Fruit fly (Drosophila melanogaster) whole organism, embryonic: ENCODE data around the gene CG7386.

ENCODE experiments used
- Asciz ChIP-seq: fragments of 200-800 bp; sonication (Bioruptor generic); optimal IDR thresholded peaks from 2 replicates; lab custom pipeline; 2017; ENCODE audit warnings: missing biosample characterization, mild to moderate bottlenecking, missing genetic modification characterization, missing genetic modification reagents
- Atf3 ChIP-seq: fragments of 200-800 bp; sonication (Bioruptor generic); optimal IDR thresholded peaks from 3 replicates; lab custom pipeline; 2016; ENCODE audit warnings: missing biosample characterization, missing genetic modification characterization
- CG10147 ChIP-seq: fragments of 200-800 bp; sonication (Bioruptor generic); optimal IDR thresholded peaks from 2 replicates; lab custom pipeline; 2019; ENCODE audit warnings: missing biosample characterization, mild to moderate bottlenecking, missing genetic modification characterization, moderate library complexity
- CG10274 ChIP-seq: fragments of 200-800 bp; sonication (Bioruptor generic); optimal IDR thresholded peaks from 3 replicates; lab custom pipeline; 2017; ENCODE audit warnings: missing biosample characterization, mild to moderate bottlenecking, missing genetic modification characterization
- CG10321 ChIP-seq: fragments of 200-800 bp; sonication (Bioruptor generic); IDR thresholded peaks from 2 replicates; pipeline ENCODE4 v1.3.6; 2022; ENCODE audit warnings: missing biosample characterization, missing genetic modification characterization
- CG12219 ChIP-seq: fragments of 200-800 bp; sonication (Bioruptor generic); optimal IDR thresholded peaks from 3 replicates; lab custom pipeline; 2018; ENCODE audit warnings: missing biosample characterization, mild to moderate bottlenecking, missing genetic modification characterization
- CG12659 ChIP-seq: fragments of 200-800 bp; sonication (Bioruptor generic); optimal IDR thresholded peaks from 3 replicates; lab custom pipeline; 2017; ENCODE audit warnings: mild to moderate bottlenecking, missing biosample characterization, missing genetic modification reagents, missing genetic modification characterization
- CG1603 ChIP-seq: fragments of 200-800 bp; sonication (Bioruptor generic); optimal IDR thresholded peaks from 2 replicates; lab custom pipeline; 2019; ENCODE audit warnings: missing biosample characterization, mild to moderate bottlenecking, missing genetic modification characterization, moderate library complexity
- CG17328 ChIP-seq: fragments of 200-800 bp; sonication (Bioruptor generic); IDR thresholded peaks from 2 replicates; pipeline ENCODE4 v1.3.6; 2022; ENCODE audit warnings: missing biosample characterization, missing genetic modification characterization
- CG18262 ChIP-seq: fragments of 200-800 bp; optimal IDR thresholded peaks from 3 replicates; lab custom pipeline; 2019; ENCODE audit warnings: missing biosample characterization, mild to moderate bottlenecking, missing genetic modification characterization, moderate library complexity
- CG18476 ChIP-seq: fragments of 200-800 bp; sonication (Bioruptor generic); optimal IDR thresholded peaks from 2 replicates; lab custom pipeline; 2016; ENCODE audit warnings: missing biosample characterization, mild to moderate bottlenecking, missing genetic modification characterization
- CG2202 ChIP-seq: fragments of 200-800 bp; sonication (Bioruptor generic); optimal IDR thresholded peaks from 2 replicates; lab custom pipeline; 2018; ENCODE audit warnings: missing biosample characterization, mild to moderate bottlenecking, missing genetic modification characterization
- CG31388 ChIP-seq: fragments of 200-800 bp; sonication (Bioruptor generic); optimal IDR thresholded peaks from 2 replicates; lab custom pipeline; 2016; ENCODE audit warnings: missing biosample characterization, missing genetic modification characterization
- CG32772 ChIP-seq: fragments of 200-800 bp; sonication (Bioruptor generic); IDR thresholded peaks from 2 replicates; pipeline ENCODE4 v1.3.6; 2022; ENCODE audit warnings: missing biosample characterization, missing genetic modification characterization
- CG34422 ChIP-seq: fragments of 200-800 bp; sonication (Bioruptor generic); IDR thresholded peaks from 3 replicates; pipeline ENCODE4 v1.3.6; 2022; ENCODE audit warnings: missing biosample characterization, missing genetic modification characterization
- CG3726 ChIP-seq: fragments of 200-800 bp; sonication (Bioruptor generic); IDR thresholded peaks from 3 replicates; pipeline ENCODE4, ENCODE4 v1.3.6; 2022; ENCODE audit warnings: missing biosample characterization, missing genetic modification characterization
- CG4282 ChIP-seq: fragments of 200-800 bp; sonication (Bioruptor generic); optimal IDR thresholded peaks from 2 replicates; lab custom pipeline; 2016; ENCODE audit warnings: missing biosample characterization, missing genetic modification characterization
- CG4360 ChIP-seq: fragments of 200-800 bp; sonication (Bioruptor generic); IDR thresholded peaks from 2 replicates; pipeline ENCODE4 v1.3.6; 2022; ENCODE audit warnings: missing biosample characterization, missing genetic modification characterization
- CG6813 ChIP-seq: fragments of 200-800 bp; sonication (Bioruptor generic); optimal IDR thresholded peaks from 2 replicates; lab custom pipeline; 2017; ENCODE audit warnings: missing biosample characterization, missing genetic modification characterization, mild to moderate bottlenecking, moderate library complexity, missing genetic modification reagents
- CG9609 ChIP-seq: fragments of 200-800 bp; sonication (Bioruptor generic); optimal IDR thresholded peaks from 3 replicates; lab custom pipeline; 2016; ENCODE audit warnings: missing biosample characterization, missing genetic modification characterization
- CG9797 ChIP-seq: fragments of 200-800 bp; sonication (Bioruptor generic); optimal IDR thresholded peaks from 3 replicates; lab custom pipeline; 2018; ENCODE audit warnings: missing biosample characterization, mild to moderate bottlenecking, missing genetic modification characterization
- CkIIα-i1 ChIP-seq: fragments of 200-800 bp; sonication (Bioruptor generic); IDR thresholded peaks from 2 replicates; pipeline ENCODE4 v1.3.6; 2022; ENCODE audit warnings: missing biosample characterization, missing genetic modification characterization
- D19B ChIP-seq: fragments of 200-800 bp; sonication (Bioruptor generic); optimal IDR thresholded peaks from 2 replicates; lab custom pipeline; 2017; ENCODE audit warnings: missing biosample characterization, mild to moderate bottlenecking, missing genetic modification characterization
- Doc2 ChIP-seq: fragments of 200-800 bp; sonication (Bioruptor generic); IDR thresholded peaks from 2 replicates; pipeline ENCODE4 v1.3.6; 2022; ENCODE audit warnings: missing biosample characterization, missing genetic modification characterization
- H2.0 ChIP-seq: fragments of 200-800 bp; sonication (Bioruptor generic); IDR thresholded peaks from 2 replicates; pipeline ENCODE4 v1.3.6; 2022; ENCODE audit warnings: missing biosample characterization, missing genetic modification characterization
- HHEX ChIP-seq: fragments of 200-800 bp; sonication (Bioruptor generic); optimal IDR thresholded peaks from 3 replicates; lab custom pipeline; 2017; ENCODE audit warnings: missing biosample characterization, mild to moderate bottlenecking, missing genetic modification characterization, missing genetic modification reagents
- Hey ChIP-seq: fragments of 200-800 bp; sonication (Bioruptor generic); optimal IDR thresholded peaks from 3 replicates; lab custom pipeline; 2018; ENCODE audit warnings: missing biosample characterization, mild to moderate bottlenecking, missing genetic modification characterization
- Myb ChIP-seq: fragments of 200-800 bp; sonication (Bioruptor generic); optimal IDR thresholded peaks from 2 replicates; lab custom pipeline; 2016; ENCODE audit warnings: missing biosample characterization, missing genetic modification characterization
- NK7.1 ChIP-seq: fragments of 200-800 bp; sonication (Bioruptor generic); optimal IDR thresholded peaks from 3 replicates; lab custom pipeline; 2016; ENCODE audit warnings: missing biosample characterization, missing genetic modification characterization
- NfI ChIP-seq: fragments of 200-800 bp; sonication (Bioruptor generic); optimal IDR thresholded peaks from 3 replicates; lab custom pipeline; 2018; ENCODE audit warnings: missing biosample characterization, mild to moderate bottlenecking, missing genetic modification characterization, moderate library complexity
- Six4 ChIP-seq: fragments of 200-800 bp; sonication (Bioruptor generic); optimal IDR thresholded peaks from 2 replicates; lab custom pipeline; 2016; ENCODE audit warnings: missing biosample characterization, missing genetic modification characterization
- Taf1 ChIP-seq: fragments of 200-800 bp; sonication (Bioruptor generic); IDR thresholded peaks from 2 replicates; pipeline ENCODE4 v1.3.6; 2022; ENCODE audit warnings: missing biosample characterization, missing genetic modification characterization
- al ChIP-seq: fragments of 200-800 bp; sonication (Bioruptor generic); IDR thresholded peaks from 2 replicates; pipeline ENCODE4 v1.3.6; 2022; ENCODE audit warnings: missing biosample characterization, missing genetic modification characterization
- chm ChIP-seq: fragments of 200-800 bp; sonication (Bioruptor generic); IDR thresholded peaks from 2 replicates; pipeline ENCODE4 v1.3.6; 2022; ENCODE audit warnings: missing biosample characterization, missing genetic modification characterization
- ci ChIP-seq: fragments of 200-800 bp; sonication (Bioruptor generic); IDR thresholded peaks from 3 replicates; pipeline ENCODE4 v1.3.6; 2022; ENCODE audit warnings: missing biosample characterization, missing genetic modification characterization
- en ChIP-seq: fragments of 200-800 bp; sonication (Bioruptor generic); optimal IDR thresholded peaks from 2 replicates; lab custom pipeline; 2016; ENCODE audit warnings: missing biosample characterization, missing genetic modification characterization
- fd102C ChIP-seq: fragments of 200-800 bp; sonication (Bioruptor generic); optimal IDR thresholded peaks from 2 replicates; lab custom pipeline; 2018; ENCODE audit warnings: missing biosample characterization, mild to moderate bottlenecking, missing genetic modification characterization, moderate library complexity
- jigr1 ChIP-seq: fragments of 200-800 bp; sonication (Bioruptor generic); IDR thresholded peaks from 3 replicates; pipeline ENCODE4 v1.3.6; 2022; ENCODE audit warnings: missing biosample characterization, missing genetic modification characterization
- kay ChIP-seq: fragments of 200-800 bp; sonication (Bioruptor generic); optimal IDR thresholded peaks from 2 replicates; lab custom pipeline; 2016; ENCODE audit warnings: missing biosample characterization, missing genetic modification characterization
- lbe ChIP-seq: fragments of 200-800 bp; sonication (Bioruptor generic); optimal IDR thresholded peaks from 2 replicates; lab custom pipeline; 2016; ENCODE audit warnings: missing biosample characterization, mild to moderate bottlenecking, missing genetic modification characterization
- nerfin-2 ChIP-seq: fragments of 200-800 bp; sonication (Bioruptor generic); IDR thresholded peaks from 2 replicates; pipeline ENCODE4 v1.3.6; 2022; ENCODE audit warnings: missing biosample characterization, missing genetic modification characterization; ENCODE audit not compliant: partially characterized antibody
- oc ChIP-seq: fragments of 200-800 bp; sonication (Bioruptor generic); optimal IDR thresholded peaks from 2 replicates; lab custom pipeline; 2018; ENCODE audit warnings: missing biosample characterization, mild to moderate bottlenecking, missing genetic modification characterization, moderate library complexity
- p53 ChIP-seq: fragments of 200-800 bp; sonication (Bioruptor generic); optimal IDR thresholded peaks from 2 replicates; lab custom pipeline; 2016; ENCODE audit warnings: missing biosample characterization, missing genetic modification characterization
- phol ChIP-seq: fragments of 200-800 bp; sonication (Bioruptor generic); optimal IDR thresholded peaks from 3 replicates; lab custom pipeline; 2018; ENCODE audit warnings: missing biosample characterization, mild to moderate bottlenecking, missing genetic modification characterization, moderate library complexity
- sima ChIP-seq: fragments of 200-800 bp; sonication (Bioruptor generic); optimal IDR thresholded peaks from 2 replicates; lab custom pipeline; 2016; ENCODE audit warnings: missing biosample characterization, missing genetic modification characterization
- so ChIP-seq: fragments of 200-800 bp; sonication (Bioruptor generic); IDR thresholded peaks from 3 replicates; pipeline ENCODE4 v1.3.6; 2022; ENCODE audit warnings: missing biosample characterization, missing genetic modification characterization
- trem ChIP-seq: fragments of 200-800 bp; optimal IDR thresholded peaks from 3 replicates; lab custom pipeline; 2019; ENCODE audit warnings: missing biosample characterization, mild to moderate bottlenecking, missing genetic modification characterization, moderate library complexity
- trh ChIP-seq: fragments of 200-800 bp; sonication (Bioruptor generic); optimal IDR thresholded peaks from 2 replicates; lab custom pipeline; 2016; ENCODE audit warnings: missing biosample characterization, missing genetic modification characterization
- unc-4 ChIP-seq: fragments of 200-800 bp; sonication (Bioruptor generic); IDR thresholded peaks from 2 replicates; pipeline ENCODE4 v1.3.6; 2022; ENCODE audit warnings: missing biosample characterization, missing genetic modification characterization; ENCODE audit not compliant: partially characterized antibody
- wek ChIP-seq: fragments of 200-800 bp; sonication (Bioruptor generic); optimal IDR thresholded peaks from 3 replicates; lab custom pipeline; 2018; ENCODE audit warnings: missing biosample characterization, mild to moderate bottlenecking, missing genetic modification characterization, moderate library complexity
- zfh1 ChIP-seq: fragments of 200-800 bp; sonication (Bioruptor generic); IDR thresholded peaks from 3 replicates; pipeline ENCODE4 v1.3.6; 2022; ENCODE audit warnings: missing biosample characterization, missing genetic modification characterization

The CG7386 gene

dm6 chr3L:6157327-6158032, 32.1 kb upstream of the CG7386 start, which contains the start of gene CG13297 (continued):
- no peak for TF ChIP-seq Doc2 (GFP tag; lab: Robert Waterston, UW)
- TF ChIP-seq CG12659 = peak; percentile 27
- no peak for TF ChIP-seq Six4
- TF ChIP-seq Hey = no peak
- TF ChIP-seq CG6813 (GFP tag; lab: Kevin White, UChicago) = peak; percentile 17
- no peak for TF ChIP-seq unc-4 (GFP tag; lab: Robert Waterston, UW)
- TF ChIP-seq CG10321 (GFP tag; lab: Robert Waterston, UW) = no peak
- TF ChIP-seq al (GFP tag; lab: Robert Waterston, UW) = no peak
- TF ChIP-seq H2.0 (GFP tag; lab: Robert Waterston, UW) = no peak
- no peak for TF ChIP-seq CG3726 (GFP tag; lab: Robert Waterston, UW)
- peak; percentile 30 for TF ChIP-seq D19B
- TF ChIP-seq CG18476 (GFP tag; lab: Kevin White, UChicago) = peak; percentile 32
- no peak for TF ChIP-seq Atf3 (GFP tag; lab: Kevin White, UChicago)
- TF ChIP-seq oc (tag; lab: Kevin White, UChicago) = peak; percentile 16
- no peak for TF ChIP-seq CG10274 (GFP tag; lab: Kevin White, UChicago)
- TF ChIP-seq CG9609 (GFP tag; lab: Kevin White, UChicago) = no peak
- no peak for TF ChIP-seq CG31388 (GFP tag; lab: Kevin White, UChicago)
- peak; percentile 31 for TF ChIP-seq CG12219 (GFP tag; lab: Kevin White, UChicago)
- 0 out of 3 replicates have a peak, but pooled peaks have one; percentile 32 for TF ChIP-seq zfh1 (GFP tag; lab: Robert Waterston, UW)
- TF ChIP-seq wek (GFP tag; lab: Kevin White, UChicago) = no peak
- no peak for TF ChIP-seq NK7.1 (GFP tag; lab: Kevin White, UChicago)
- no peak for TF ChIP-seq kay (GFP tag; lab: Kevin White, UChicago)
- TF ChIP-seq jigr1 (GFP tag; lab: Robert Waterston, UW) = peak; percentile 45; the same call in 1 of the 3 replicates
- TF ChIP-seq CG10147 (GFP tag; lab: Kevin White, UChicago) = peak; percentile 30
- no peak for TF ChIP-seq p53 (GFP tag; lab: Kevin White, UChicago)
- TF ChIP-seq CG17328 = no peak
- TF ChIP-seq trem (tag; lab: Kevin White, UChicago) = peak; percentile 33
- TF ChIP-seq fd102C (GFP tag; lab: Kevin White, UChicago) = no peak
- TF ChIP-seq NfI = peak; percentile 43
- TF ChIP-seq sima (GFP tag; lab: Kevin White, UChicago) = no peak
- TF ChIP-seq CG1603 (tag; lab: Kevin White, UChicago) = no peak
- TF ChIP-seq Taf1 (GFP tag; lab: Robert Waterston, UW) = no peak
- TF ChIP-seq so (GFP tag; lab: Robert Waterston, UW) = no peak
- TF ChIP-seq lbe (GFP tag; lab: Kevin White, UChicago) = no peak
- no peak for TF ChIP-seq ci (GFP tag; lab: Robert Waterston, UW)
- no peak for TF ChIP-seq CG4360
- TF ChIP-seq CG2202 (tag; lab: Kevin White, UChicago) = no peak
- no peak for TF ChIP-seq en
- TF ChIP-seq CG4282 = no peak
- no peak for TF ChIP-seq CG34422 (GFP tag; lab: Robert Waterston, UW)
- TF ChIP-seq Myb (GFP tag; lab: Kevin White, UChicago) = no peak
- no peak for TF ChIP-seq chm
- peak; percentile 64 for TF ChIP-seq Asciz (GFP tag; lab: Kevin White, UChicago)
- no peak for TF ChIP-seq CkIIα-i1 (GFP tag; lab: Robert Waterston, UW)
- no peak for TF ChIP-seq CG9797 (GFP tag; lab: Kevin White, UChicago)
- TF ChIP-seq trh (GFP tag; lab: Kevin White, UChicago) = no peak
- TF ChIP-seq nerfin-2 (GFP tag; lab: Robert Waterston, UW) = no peak
- TF ChIP-seq CG32772 (GFP tag; lab: Robert Waterston, UW) = 0 out of 2 replicates have a peak, but pooled peaks have one; percentile 14
- TF ChIP-seq HHEX = no peak
- peak; percentile 73 for TF ChIP-seq CG18262 (tag; lab: Kevin White, UChicago)
- TF ChIP-seq phol = peak; percentile 75
